5 worm cellular contexts compared by ENCODE assay signal in the genomic region with DNA sequence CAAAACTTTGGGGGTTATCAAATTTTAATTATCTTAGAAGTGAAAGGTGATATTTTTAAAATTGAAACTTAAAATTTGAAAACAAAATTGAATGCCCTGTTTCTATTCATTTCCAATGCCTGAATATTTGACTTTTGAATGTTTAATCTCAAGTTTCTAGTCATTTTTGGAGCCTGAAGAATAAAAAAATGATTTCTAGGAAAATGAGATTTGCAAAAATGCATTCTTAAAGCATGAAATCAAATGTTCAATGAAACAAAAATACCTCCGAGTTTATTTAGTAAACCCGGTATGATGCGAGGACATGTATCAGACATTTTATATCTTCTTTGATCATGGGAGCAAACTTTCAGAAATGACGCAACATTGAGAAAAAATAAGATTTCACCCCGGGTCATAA.
TF ChIP-seq lines count a peak whose summit lies in the region.

No protein-coding gene starts in this region.

TF ChIP-seq in whole organism, L1 larva, 84 proteins besides CTCF, POLR2A, EP300 and RAD21:
- TF ChIP-seq mep-1 (tag; optimal IDR thresholded peaks at IDR 0.05; lab: Kevin White, UChicago) (no peak), nhr-11 (tag; optimal IDR thresholded peaks at IDR 0.05; lab: Kevin White, UChicago) (peak; percentile 72)

TF ChIP-seq in whole organism, L2 larva, 48 proteins besides CTCF, POLR2A, EP300 and RAD21:
- TF ChIP-seq dmd-4 (tag; optimal IDR thresholded peaks at IDR 0.05; lab: Kevin White, UChicago) (no peak), ztf-4 (tag; optimal IDR thresholded peaks at IDR 0.05; lab: Kevin White, UChicago) (no peak), aly-2 (tag; optimal IDR thresholded peaks at IDR 0.05; lab: Kevin White, UChicago) (no peak), nhr-129 (tag; optimal IDR thresholded peaks at IDR 0.05; lab: Kevin White, UChicago) (peak; percentile 3), skn-1 (tag; optimal IDR thresholded peaks at IDR 0.05; lab: Kevin White, UChicago) (no peak), mdl-1 (tag; optimal IDR thresholded peaks at IDR 0.05; lab: Kevin White, UChicago) (no peak), blmp-1 (tag; optimal IDR thresholded peaks at IDR 0.05; lab: Kevin White, UChicago; ENCODE audit: insufficient read depth) (no peak), zag-1 (tag; optimal IDR thresholded peaks at IDR 0.05; lab: Kevin White, UChicago) (no peak)

TF ChIP-seq in whole organism, L3 larva, 47 proteins besides CTCF, POLR2A, EP300 and RAD21:
- TF ChIP-seq nhr-25 (tag; optimal IDR thresholded peaks at IDR 0.05; lab: Kevin White, UChicago): no peak
- TF ChIP-seq elt-2 (tag; optimal IDR thresholded peaks at IDR 0.05; lab: Kevin White, UChicago): no peak
- no peak for TF ChIP-seq fkh-2 (tag; optimal IDR thresholded peaks at IDR 0.05; lab: Kevin White, UChicago)
- no peak for TF ChIP-seq ceh-82 (tag; optimal IDR thresholded peaks at IDR 0.05; lab: Kevin White, UChicago)
- peak; percentile 84 for TF ChIP-seq nhr-11 (tag; optimal IDR thresholded peaks at IDR 0.05; lab: Kevin White, UChicago)

TF ChIP-seq in whole organism, L4 larva, 104 proteins besides CTCF, POLR2A, EP300 and RAD21:
- no peak for TF ChIP-seq mdl-1 (tag; optimal IDR thresholded peaks at IDR 0.05; lab: Kevin White, UChicago)
- TF ChIP-seq nhr-11 (tag; optimal IDR thresholded peaks at IDR 0.05; lab: Kevin White, UChicago): peak; percentile 9
- no peak for TF ChIP-seq ceh-28 (tag; optimal IDR thresholded peaks at IDR 0.05; lab: Kevin White, UChicago)
- TF ChIP-seq ctbp-1 (GFP tag; IDR thresholded peaks at IDR 0.05; lab: Robert Waterston, UW): no peak
- TF ChIP-seq F44E2.7 (GFP tag; IDR thresholded peaks at IDR 0.05; lab: Robert Waterston, UW): no peak
- TF ChIP-seq aha-1 (tag; lab: Kevin White, UChicago): peak; percentile 4

TF ChIP-seq in whole organism, mixed stage, embryonic, 35 proteins besides CTCF, POLR2A, EP300 and RAD21:
- no peak for TF ChIP-seq mls-2 (tag; optimal IDR thresholded peaks at IDR 0.05; lab: Kevin White, UChicago)
- TF ChIP-seq elt-3 (tag; optimal IDR thresholded peaks at IDR 0.05; lab: Kevin White, UChicago): no peak
- peak; percentile 59 for TF ChIP-seq zip-8 (tag; optimal IDR thresholded peaks at IDR 0.05; lab: Kevin White, UChicago)
TF ChIP-seq in whole organism, mixed stage, embryonic: peak in this region for 1.
